Worm (Caenorhabditis elegans): ENCODE data around the gene T23F11.2.

DNA sequence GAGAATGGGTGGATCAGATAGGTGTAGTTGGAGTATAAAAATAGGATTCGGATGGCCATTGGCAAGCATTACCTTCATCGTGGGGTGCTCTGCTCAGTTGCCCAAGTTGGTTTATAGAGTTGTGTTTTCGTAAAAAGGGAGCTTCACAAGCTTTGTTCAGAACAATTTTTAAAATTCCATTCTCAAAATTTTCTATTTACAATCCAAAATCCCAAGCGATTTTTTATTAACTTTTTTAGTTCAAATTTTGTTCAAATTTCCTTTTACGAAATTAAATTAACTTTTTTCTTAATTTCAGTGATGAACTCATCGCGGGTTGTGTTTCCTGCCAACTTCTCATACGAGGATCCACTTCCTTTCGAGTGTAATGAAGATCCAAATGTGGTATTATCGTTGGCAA is 22.2 kb upstream of the T23F11.2 start, which contains the start of gene srg-10:
- TF ChIP-seq gei-17 (GFP tag; optimal IDR thresholded peaks at IDR 0.05) = no peak
- no peak for TF ChIP-seq ztf-25 (GFP tag; IDR thresholded peaks at IDR 0.05)
- no peak for TF ChIP-seq him-1 (tag; optimal IDR thresholded peaks at IDR 0.05)
- no peak for TF ChIP-seq F57C9.4 (tag; optimal IDR thresholded peaks at IDR 0.05)
- TF ChIP-seq snpc-4 (GFP tag; optimal IDR thresholded peaks at IDR 0.05) = no peak
- TF ChIP-seq snpc-4 (tag; optimal IDR thresholded peaks at IDR 0.05) = no peak
- no peak for TF ChIP-seq attf-6 (GFP tag; IDR thresholded peaks at IDR 0.05)
